Worm (Caenorhabditis elegans) whole organism, L2 larva: Measurements from ENCODE around the gene T09B9.1.

Source experiments
- alr-1 ChIP-seq: fragments of 150-350 bp; optimal IDR thresholded peaks from 2 replicates; lab custom pipeline; 2014; ENCODE audit warnings: missing biosample characterization, missing genetic modification characterization
- ama-1 ChIP-seq: fragments of 150-350 bp; optimal IDR thresholded peaks from 2 replicates; lab custom pipeline; 2018; ENCODE audit warnings: inconsistent platforms
- blmp-1 ChIP-seq: sonication (generic microtip); optimal IDR thresholded peaks from 2 replicates; lab custom pipeline; 2017; ENCODE audit warnings: missing genetic modification characterization, mild to moderate bottlenecking, missing compliant biosample characterization, antibody characterized with exemption, moderate library complexity; ENCODE audit not compliant: insufficient read depth
- ceh-16 ChIP-seq: fragments of 150-350 bp; optimal IDR thresholded peaks from 2 replicates; lab custom pipeline; 2014; ENCODE audit warnings: missing biosample characterization, missing genetic modification characterization
- crh-2 ChIP-seq: sonication (generic microtip); optimal IDR thresholded peaks from 2 replicates; lab custom pipeline; 2017; ENCODE audit warnings: missing biosample characterization, missing genetic modification characterization
- elt-1 ChIP-seq: fragments of 150-350 bp; optimal IDR thresholded peaks from 2 replicates; lab custom pipeline; 2014; ENCODE audit warnings: missing biosample characterization, missing genetic modification characterization
- elt-3 ChIP-seq: sonication (generic microtip); optimal IDR thresholded peaks from 2 replicates; lab custom pipeline; 2017; ENCODE audit warnings: missing biosample characterization, missing genetic modification characterization
- mdl-1 ChIP-seq, 2 experiments: fragments of 150-350 bp in 1 of 2; sonication (generic microtip) in 1 of 2; optimal IDR thresholded peaks; 2 replicates each; lab custom pipeline; 2017; ENCODE audit warnings: missing biosample characterization in 2 of 2, missing genetic modification characterization in 2 of 2
- nhr-237 ChIP-seq: fragments of 150-350 bp; optimal IDR thresholded peaks from 2 replicates; lab custom pipeline; 2014; ENCODE audit warnings: missing biosample characterization, missing genetic modification characterization
- unc-62 ChIP-seq: fragments of 150-350 bp; optimal IDR thresholded peaks from 2 replicates; lab custom pipeline; 2014; ENCODE audit warnings: missing biosample characterization, missing genetic modification reagents, missing genetic modification characterization
- ztf-11 ChIP-seq: sonication (generic microtip); optimal IDR thresholded peaks from 2 replicates; lab custom pipeline; 2017; ENCODE audit warnings: missing biosample characterization, missing genetic modification characterization

ce11 chrX:9719070-9719469, 38.0 kb upstream of the T09B9.1 start:
- TF ChIP-seq ama-1 (no peak), crh-2 (tag; lab: Kevin White, UChicago) (no peak), unc-62 (GFP tag; lab: Kevin White, UChicago) (no peak), ztf-11 (no peak), mdl-1 (tag; optimal IDR thresholded peaks at IDR 0.05; lab: Kevin White, UChicago) (no peak), elt-3 (tag; lab: Kevin White, UChicago) (no peak), alr-1 (no peak), nhr-237 (tag; lab: Kevin White, UChicago) (no peak), elt-1 (tag; lab: Kevin White, UChicago) (no peak), ceh-16 (no peak), blmp-1 (tag; lab: Kevin White, UChicago) (no peak)
